Fruit fly (Drosophila melanogaster): ENCODE results near the gene Dnaaf5.

The Dnaaf5 gene

dm6 chr3R:14308801-14309217, 52.8 kb downstream of the Dnaaf5 start, which contains the start of gene Polr2I (continued):
- peak; percentile 32 for TF ChIP-seq CG1602 (GFP tag; optimal IDR thresholded peaks at IDR 0.05)
- peak; percentile 34 for TF ChIP-seq sug (tag; optimal IDR thresholded peaks at IDR 0.05)
- TF ChIP-seq bab2 (GFP tag; optimal IDR thresholded peaks at IDR 0.05) = no peak
- TF ChIP-seq hb (GFP tag; IDR thresholded peaks at IDR 0.05; ENCODE audit: partially characterized antibody) = no peak
- no peak for TF ChIP-seq Jarid2 (GFP tag; optimal IDR thresholded peaks at IDR 0.05)
- no peak for TF ChIP-seq CG18476 (GFP tag; optimal IDR thresholded peaks at IDR 0.05)
- no peak for TF ChIP-seq CG4617 (GFP tag; optimal IDR thresholded peaks at IDR 0.05; ENCODE audit: borderline replicate concordance)
- TF ChIP-seq D19A (tag; optimal IDR thresholded peaks at IDR 0.05) = no peak
- no peak for TF ChIP-seq TFAM (GFP tag; optimal IDR thresholded peaks at IDR 0.05)
- peak; percentile 21; the same call in 1 of the 3 replicates for TF ChIP-seq dysf (GFP tag; IDR thresholded peaks at IDR 0.05)
- peak; percentile 31 for TF ChIP-seq CG4820 (GFP tag; optimal IDR thresholded peaks at IDR 0.05)
- TF ChIP-seq CG14014 (GFP tag; IDR thresholded peaks at IDR 0.05) = no peak
- no peak for TF ChIP-seq Sin3A (optimal IDR thresholded peaks at IDR 0.05)
- TF ChIP-seq CG13123 (GFP tag; optimal IDR thresholded peaks at IDR 0.05) = no peak
- no peak for TF ChIP-seq CG13287 (GFP tag; IDR thresholded peaks at IDR 0.05; ENCODE audit: partially characterized antibody)
- TF ChIP-seq unpg (GFP tag; optimal IDR thresholded peaks at IDR 0.05) = peak; percentile 17
- no peak for TF ChIP-seq Med (GFP tag)
- TF ChIP-seq CG8944 (GFP tag; optimal IDR thresholded peaks at IDR 0.05) = no peak
- no peak for TF ChIP-seq B-H2 (GFP tag; optimal IDR thresholded peaks at IDR 0.05)
- TF ChIP-seq CHES-1-like (GFP tag; optimal IDR thresholded peaks at IDR 0.05) = no peak
- TF ChIP-seq Dbx (GFP tag; IDR thresholded peaks at IDR 0.05) = 0 out of 3 replicates have a peak, but pooled peaks have one; percentile 13
- TF ChIP-seq nau (GFP tag; optimal IDR thresholded peaks at IDR 0.05) = no peak
- TF ChIP-seq lbe (GFP tag; optimal IDR thresholded peaks at IDR 0.05) = no peak
- peak; percentile 42 for TF ChIP-seq CG6689 (GFP tag; IDR thresholded peaks at IDR 0.05)
- no peak for TF ChIP-seq CG16813 (GFP tag; IDR thresholded peaks at IDR 0.05; ENCODE audit: partially characterized antibody)
- no peak for TF ChIP-seq sima (GFP tag; optimal IDR thresholded peaks at IDR 0.05)
- no peak for TF ChIP-seq Doc3 (GFP tag; IDR thresholded peaks at IDR 0.05; ENCODE audit: partially characterized antibody)
- TF ChIP-seq CG8924 (tag; optimal IDR thresholded peaks at IDR 0.05) = peak; percentile 45
- TF ChIP-seq ewg (GFP tag; optimal IDR thresholded peaks at IDR 0.05) = no peak
- no peak for TF ChIP-seq CG17568 (GFP tag; optimal IDR thresholded peaks at IDR 0.05)
- TF ChIP-seq Hr51 (GFP tag; optimal IDR thresholded peaks at IDR 0.05) = no peak
- no peak for TF ChIP-seq usp (GFP tag; optimal IDR thresholded peaks at IDR 0.05)
- no peak for TF ChIP-seq CG12071 (GFP tag; optimal IDR thresholded peaks at IDR 0.05)
- TF ChIP-seq Atf3 (GFP tag; optimal IDR thresholded peaks at IDR 0.05) = no peak
- peak; percentile 59; the same call in 1 of the 3 replicates for TF ChIP-seq CG34422 (GFP tag; IDR thresholded peaks at IDR 0.05)
- no peak for TF ChIP-seq CG11504 (tag; optimal IDR thresholded peaks at IDR 0.05)
- no peak for TF ChIP-seq pan (optimal IDR thresholded peaks at IDR 0.05)
- TF ChIP-seq pan (GFP tag; optimal IDR thresholded peaks at IDR 0.05 in 1 of 2, IDR thresholded peaks at IDR 0.05 in 1 of 2) = peak in 1 of 2 experiments; percentile 27
- TF ChIP-seq CG9727 (GFP tag; optimal IDR thresholded peaks at IDR 0.05) = peak; percentile 53
- TF ChIP-seq Gsc (GFP tag; IDR thresholded peaks at IDR 0.05) = no peak
- TF ChIP-seq CG3838 (GFP tag; optimal IDR thresholded peaks at IDR 0.05) = no peak
- no peak for TF ChIP-seq fu2 (GFP tag; optimal IDR thresholded peaks at IDR 0.05)
- peak; percentile 37; the same call in 1 of the 3 replicates for TF ChIP-seq Aef1 (GFP tag; IDR thresholded peaks at IDR 0.05)
- no peak for TF ChIP-seq CG34224 (GFP tag; IDR thresholded peaks at IDR 0.05; ENCODE audit: partially characterized antibody)
- no peak for TF ChIP-seq ci (GFP tag; IDR thresholded peaks at IDR 0.05)
- no peak for TF ChIP-seq gt (GFP tag; IDR thresholded peaks at IDR 0.05)
- TF ChIP-seq disco-r (GFP tag; optimal IDR thresholded peaks at IDR 0.05) = no peak
- no peak for TF ChIP-seq sob (GFP tag; IDR thresholded peaks at IDR 0.05)
- no peak for TF ChIP-seq Neu2 (GFP tag; optimal IDR thresholded peaks at IDR 0.05; ENCODE audit: borderline replicate concordance)
- peak; percentile 48 for TF ChIP-seq CG9817 (tag; optimal IDR thresholded peaks at IDR 0.05)
- TF ChIP-seq CG12219 (GFP tag; optimal IDR thresholded peaks at IDR 0.05) = no peak
